Fruit fly (Drosophila melanogaster) S2 (cell line): ENCODE measurements around the gene Dic4.

ENCODE experiments used
- CG8478 ChIP-seq: fragments of >200 bp; optimal IDR thresholded peaks from 2 replicates; lab custom pipeline; 2018
- CTCF ChIP-seq, 2 experiments: fragments of >200 bp; optimal IDR thresholded peaks; 2 replicates each; lab custom pipeline; 2018

DNA sequence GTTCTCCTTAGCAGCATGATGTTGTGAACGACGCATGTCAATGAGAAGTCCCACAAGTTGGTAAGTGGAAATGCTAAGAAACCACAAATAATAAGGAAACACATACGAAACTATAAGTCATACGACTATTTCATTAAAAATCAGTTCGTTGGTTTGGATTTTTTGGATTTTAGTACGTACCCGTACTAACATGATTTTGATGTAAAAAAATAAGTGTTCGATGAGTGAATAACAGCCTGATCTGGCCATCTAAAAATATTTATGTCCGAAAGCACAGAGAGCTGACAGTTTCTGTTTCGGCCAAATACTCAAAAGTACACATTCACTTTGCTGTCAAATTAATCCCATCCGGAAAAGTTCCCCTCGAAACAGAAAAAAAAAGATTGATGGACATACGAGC lies 4.3 kb downstream of the Dic4 start, which contains the start of gene CG6893:
- TF ChIP-seq CG8478 (lab: Kevin White, UChicago) = no peak
- TF ChIP-seq CTCF (optimal IDR thresholded peaks at IDR 0.05; lab: Kevin White, UChicago) = no peak
